Worm (Caenorhabditis elegans) whole organism, late embryonic: ENCODE measurements around the gene T22H9.1.

Experiments used
- C38D4.7 ChIP-seq: fragments of 200-800 bp; sonication (Bioruptor generic); optimal IDR thresholded peaks from 2 replicates; lab custom pipeline; 2018; ENCODE audit warnings: mild to moderate bottlenecking, missing genetic modification characterization, moderate library complexity, missing compliant biosample characterization
- F13H6.1 ChIP-seq: sonication (generic microtip); optimal IDR thresholded peaks from 2 replicates; lab custom pipeline; 2016; ENCODE audit warnings: missing genetic modification characterization, missing compliant biosample characterization
- K02D7.2 ChIP-seq: sonication (generic microtip); optimal IDR thresholded peaks from 2 replicates; lab custom pipeline; 2017; ENCODE audit warnings: mild to moderate bottlenecking, missing genetic modification characterization, missing compliant biosample characterization
- K09A11.1 ChIP-seq: sonication (generic microtip); optimal IDR thresholded peaks from 2 replicates; lab custom pipeline; 2017; ENCODE audit warnings: antibody characterized with exemption, mild to moderate bottlenecking, missing genetic modification characterization, missing compliant biosample characterization; ENCODE audit not compliant: insufficient read depth
- T23F11.4 ChIP-seq: fragments of 200-800 bp; sonication (Bioruptor generic); optimal IDR thresholded peaks from 2 replicates; lab custom pipeline; 2018; ENCODE audit warnings: mild to moderate bottlenecking, missing genetic modification characterization, missing compliant biosample characterization
- ahr-1 ChIP-seq: sonication (generic microtip); optimal IDR thresholded peaks from 2 replicates; lab custom pipeline; 2016; ENCODE audit warnings: missing genetic modification characterization, missing compliant biosample characterization
- ama-1 ChIP-seq: fragments of 150-350 bp; optimal IDR thresholded peaks from 2 replicates; lab custom pipeline; 2014
- ceh-30 ChIP-seq: fragments of 150-350 bp; optimal IDR thresholded peaks from 2 replicates; lab custom pipeline; 2014; ENCODE audit warnings: missing biosample characterization, missing genetic modification characterization
- ceh-31 ChIP-seq: sonication (generic microtip); optimal IDR thresholded peaks from 2 replicates; lab custom pipeline; 2016; ENCODE audit warnings: missing genetic modification characterization, missing compliant biosample characterization
- ceh-45 ChIP-seq: fragments of 200-800 bp; sonication (Bioruptor generic); IDR thresholded peaks from 2 replicates; pipeline ENCODE4 v1.3.6; 2022; ENCODE audit warnings: missing genetic modification reagents, missing genetic modification characterization, missing compliant biosample characterization
- ceh-48 ChIP-seq: sonication (generic microtip); optimal IDR thresholded peaks from 2 replicates; lab custom pipeline; 2016; ENCODE audit warnings: missing genetic modification characterization, inconsistent platforms, missing compliant biosample characterization
- elt-2 ChIP-seq: sonication (generic microtip); optimal IDR thresholded peaks from 2 replicates; lab custom pipeline; 2016; ENCODE audit warnings: missing genetic modification reagents, missing genetic modification characterization, missing compliant biosample characterization
- ets-4 ChIP-seq: sonication (generic microtip); optimal IDR thresholded peaks from 2 replicates; lab custom pipeline; 2016; ENCODE audit warnings: missing genetic modification characterization, missing compliant biosample characterization
- fax-1 ChIP-seq: sonication (generic microtip); optimal IDR thresholded peaks from 2 replicates; lab custom pipeline; 2016; ENCODE audit warnings: missing genotype, missing genetic modification characterization, missing compliant biosample characterization
- gmeb-2 ChIP-seq: sonication (generic microtip); optimal IDR thresholded peaks from 2 replicates; lab custom pipeline; 2016; ENCODE audit warnings: missing genetic modification characterization, inconsistent platforms, missing compliant biosample characterization
- hlh-30 ChIP-seq: sonication (generic microtip); optimal IDR thresholded peaks from 2 replicates; lab custom pipeline; 2017; ENCODE audit warnings: antibody characterized with exemption, missing genetic modification characterization, missing compliant biosample characterization; ENCODE audit not compliant: insufficient read depth
- lim-6 ChIP-seq: sonication (generic microtip); optimal IDR thresholded peaks from 2 replicates; lab custom pipeline; 2016; ENCODE audit warnings: missing genetic modification characterization, missing compliant biosample characterization
- madf-2 ChIP-seq: sonication (generic microtip); optimal IDR thresholded peaks from 2 replicates; lab custom pipeline; 2017; ENCODE audit warnings: missing genetic modification characterization, missing compliant biosample characterization
- nfya-1 ChIP-seq: sonication (generic microtip); optimal IDR thresholded peaks from 2 replicates; lab custom pipeline; 2017; ENCODE audit warnings: missing genetic modification characterization, mild to moderate bottlenecking, missing compliant biosample characterization, antibody characterized with exemption, moderate library complexity
- nhr-11 ChIP-seq: fragments of 150-350 bp; optimal IDR thresholded peaks from 2 replicates; lab custom pipeline; 2014; ENCODE audit warnings: missing biosample characterization, missing genetic modification characterization
- nhr-232 ChIP-seq: sonication (generic microtip); optimal IDR thresholded peaks from 2 replicates; lab custom pipeline; 2016; ENCODE audit warnings: missing genetic modification characterization, missing compliant biosample characterization
- pros-1 ChIP-seq: fragments of 150-350 bp; optimal IDR thresholded peaks from 2 replicates; lab custom pipeline; 2014; ENCODE audit warnings: missing biosample characterization, missing genetic modification reagents, missing genetic modification characterization
- ref-2 ChIP-seq: sonication (generic microtip); optimal IDR thresholded peaks from 2 replicates; lab custom pipeline; 2016; ENCODE audit warnings: missing genetic modification characterization, missing compliant biosample characterization
- sdc-2 ChIP-seq: sonication (generic microtip); optimal IDR thresholded peaks from 2 replicates; lab custom pipeline; 2016; ENCODE audit warnings: missing genotype, missing genetic modification characterization, missing compliant biosample characterization
- syd-9 ChIP-seq: sonication (generic microtip); optimal IDR thresholded peaks from 2 replicates; lab custom pipeline; 2016; ENCODE audit warnings: mild to moderate bottlenecking, missing genetic modification characterization, moderate library complexity, missing compliant biosample characterization
- tbx-2 ChIP-seq: sonication (generic microtip); optimal IDR thresholded peaks from 2 replicates; lab custom pipeline; 2016; ENCODE audit warnings: missing genetic modification characterization, missing compliant biosample characterization
- ttx-3 ChIP-seq: sonication (generic microtip); optimal IDR thresholded peaks from 2 replicates; lab custom pipeline; 2016; ENCODE audit warnings: missing genetic modification reagents, missing genetic modification characterization, missing compliant biosample characterization
- unc-3 ChIP-seq, 2 experiments: fragments of 200-800 bp in 1 of 2; sonication (Bioruptor generic) in 1 of 2; sonication (generic microtip) in 1 of 2; conservative IDR thresholded peaks in 1 of 2; optimal IDR thresholded peaks in 1 of 2; 2 replicates each; pipeline versions ENCODE4 v1.3.6 to Lab custom; 2016 to 2022; ENCODE audit warnings: missing compliant biosample characterization in 2 of 2, missing genetic modification characterization in 2 of 2, missing genetic modification reagents in 1 of 2
- unc-42 ChIP-seq: sonication (generic microtip); optimal IDR thresholded peaks from 2 replicates; lab custom pipeline; 2016; ENCODE audit warnings: missing genotype, missing genetic modification characterization, missing compliant biosample characterization
- unc-55 ChIP-seq: sonication (generic microtip); optimal IDR thresholded peaks from 2 replicates; lab custom pipeline; 2017; ENCODE audit warnings: missing biosample characterization, missing genetic modification reagents, missing genetic modification characterization
- unc-86 ChIP-seq: sonication (generic microtip); optimal IDR thresholded peaks from 2 replicates; lab custom pipeline; 2016; ENCODE audit warnings: missing genetic modification characterization, missing compliant biosample characterization
- ztf-16 ChIP-seq: sonication (generic microtip); optimal IDR thresholded peaks from 2 replicates; lab custom pipeline; 2017; ENCODE audit warnings: missing genetic modification characterization, missing compliant biosample characterization

The T22H9.1 gene

ce11 chrV:343128-343527, 16.4 kb upstream of the T22H9.1 start, which contains the start of gene wago-10:
Gene wago-10 (plus strand): TSS chrV:343428.
- TF ChIP-seq sdc-2 (tag; lab: Kevin White, UChicago): no peak
- no peak for TF ChIP-seq gmeb-2 (tag; lab: Kevin White, UChicago)
- no peak for TF ChIP-seq madf-2
- no peak for TF ChIP-seq nhr-11 (tag; lab: Kevin White, UChicago)
- TF ChIP-seq unc-86 (tag; lab: Kevin White, UChicago): no peak
- TF ChIP-seq T23F11.4 (GFP tag; lab: Kevin White, UChicago): no peak
- no peak for TF ChIP-seq pros-1 (tag; lab: Kevin White, UChicago)
- no peak for TF ChIP-seq ceh-30 (tag; lab: Kevin White, UChicago)
- no peak for TF ChIP-seq hlh-30 (tag; lab: Kevin White, UChicago)
- no peak for TF ChIP-seq ceh-45
- no peak for TF ChIP-seq ama-1 (lab: Kevin White, UChicago)
- no peak for TF ChIP-seq syd-9 (tag; lab: Kevin White, UChicago)
- TF ChIP-seq tbx-2: no peak
- no peak for TF ChIP-seq lim-6 (tag; lab: Kevin White, UChicago)
- TF ChIP-seq nfya-1 (tag; lab: Kevin White, UChicago): no peak
- no peak for TF ChIP-seq nhr-232 (tag; lab: Kevin White, UChicago)

- no peak for TF ChIP-seq unc-55 (GFP tag; lab: Kevin White, UChicago)
- TF ChIP-seq ztf-16 (tag; lab: Kevin White, UChicago): no peak
- TF ChIP-seq K02D7.2: no peak
- no peak for TF ChIP-seq ttx-3
- TF ChIP-seq ets-4 (tag; lab: Kevin White, UChicago): no peak
- no peak for TF ChIP-seq unc-42 (tag; lab: Kevin White, UChicago)
Measured at ce11 chrV:343546-343945, 16.0 kb upstream of the T22H9.1 start.

DNA sequence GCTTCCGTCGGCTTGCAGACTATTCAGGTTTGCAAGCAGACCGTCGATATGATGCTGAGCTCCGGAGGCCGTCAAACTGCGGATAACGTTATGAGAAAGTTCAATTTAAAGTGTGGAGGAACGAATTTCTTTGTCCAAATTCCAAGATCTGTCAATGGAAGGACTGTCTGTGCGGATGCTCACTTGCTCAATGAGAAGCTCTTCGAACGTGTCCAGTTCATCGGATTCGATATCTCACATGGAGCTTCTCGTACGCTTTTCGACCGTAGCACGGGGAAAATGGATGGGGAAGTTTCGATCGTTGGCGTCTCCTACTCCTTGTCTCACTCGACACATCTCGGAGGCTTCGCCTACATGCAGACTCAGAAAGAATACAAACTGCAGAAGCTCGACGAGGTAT, 13.6 kb upstream of the T22H9.1 start:
- TF ChIP-seq nhr-11 (tag; lab: Kevin White, UChicago) (no peak), elt-2 (no peak), unc-3 (GFP tag; conservative IDR thresholded peaks at IDR 0.05; lab: Robert Waterston, UW) (no peak), unc-3 (tag; optimal IDR thresholded peaks at IDR 0.05; lab: Kevin White, UChicago) (no peak)

- TF ChIP-seq unc-86 (tag; lab: Kevin White, UChicago) (no peak), K09A11.1 (tag; lab: Kevin White, UChicago) (no peak), fax-1 (tag; lab: Kevin White, UChicago) (no peak), hlh-30 (tag; lab: Kevin White, UChicago) (peak; percentile 35)
- TF ChIP-seq, all 69 proteins: peak for 1
Measured at ce11 chrV:347561-348345, 11.8 kb upstream of the T22H9.1 start.

DNA sequence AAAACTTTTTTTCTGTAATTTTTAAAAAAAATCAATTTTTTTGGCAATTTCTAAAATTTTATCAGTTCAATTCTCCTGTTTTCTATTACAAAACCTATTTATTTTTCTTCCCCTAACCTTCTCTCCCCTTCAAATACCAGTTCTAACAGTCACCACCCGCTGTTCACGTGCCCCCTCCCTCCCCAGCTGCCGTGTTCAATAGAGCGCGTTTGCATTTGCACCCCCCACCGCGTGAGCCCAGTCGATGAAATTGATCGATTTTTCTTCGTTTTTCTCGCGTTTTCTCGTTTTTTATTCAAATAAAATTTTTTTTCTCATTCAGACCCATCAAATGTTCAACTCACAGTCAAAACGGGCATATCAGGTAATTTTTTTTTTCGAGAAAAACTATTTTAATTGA, 10.5 kb upstream of the T22H9.1 start, which contains the start of gene atg-9:
TSS of gene atg-9 (plus strand) at position 332 of the 400 bp plus-strand sequence.
- TF ChIP-seq F13H6.1 (tag; lab: Kevin White, UChicago): no peak
- TF ChIP-seq C38D4.7 (GFP tag; lab: Kevin White, UChicago): no peak
- no peak for TF ChIP-seq ztf-16 (tag; lab: Kevin White, UChicago)
- peak; percentile 79 for TF ChIP-seq ceh-48
- peak; percentile 54 for TF ChIP-seq nfya-1 (tag; lab: Kevin White, UChicago)
- TF ChIP-seq ceh-31 (tag; lab: Kevin White, UChicago): peak; percentile 18
- peak; percentile 57 for TF ChIP-seq ref-2 (tag; lab: Kevin White, UChicago)
- TF ChIP-seq ama-1 (lab: Kevin White, UChicago): no peak
- TF ChIP-seq unc-55 (GFP tag; lab: Kevin White, UChicago): peak; percentile 17
- TF ChIP-seq ahr-1: no peak
- TF ChIP-seq hlh-30 (tag; lab: Kevin White, UChicago): peak; percentile 97
